Fruit fly (Drosophila melanogaster): ENCODE results near the gene Dnah3.

Gene Dnah3

dm6 chr3L:4836353-4836752 lies 24.7 kb upstream of the Dnah3 start (continued):
- TF ChIP-seq CG9139 (GFP tag; optimal IDR thresholded peaks at IDR 0.05), result peak; percentile 61
- peak; percentile 55 for TF ChIP-seq CG6276 (GFP tag; optimal IDR thresholded peaks at IDR 0.05)
- peak; percentile 67 for TF ChIP-seq CG7368 (GFP tag; optimal IDR thresholded peaks at IDR 0.05)
- peak; percentile 76 for TF ChIP-seq CG3032 (tag; optimal IDR thresholded peaks at IDR 0.05)
- peak; percentile 60 for TF ChIP-seq esn (GFP tag; optimal IDR thresholded peaks at IDR 0.05)
- TF ChIP-seq CG8632 (GFP tag; optimal IDR thresholded peaks at IDR 0.05), result peak; percentile 72
- TF ChIP-seq fd59A (GFP tag; optimal IDR thresholded peaks at IDR 0.05), result peak; percentile 74
- peak; percentile 59 for TF ChIP-seq OdsH (GFP tag; optimal IDR thresholded peaks at IDR 0.05)
- TF ChIP-seq Hr39 (GFP tag; optimal IDR thresholded peaks at IDR 0.05), result peak; percentile 51
- no peak for TF ChIP-seq fkh (GFP tag; optimal IDR thresholded peaks at IDR 0.05)
- peak; percentile 65 for TF ChIP-seq CG8119 (GFP tag; IDR thresholded peaks at IDR 0.05)
- TF ChIP-seq CG11762 (GFP tag; optimal IDR thresholded peaks at IDR 0.05; ENCODE audit: insufficient read depth), result peak; percentile 67
- TF ChIP-seq dsx (GFP tag; optimal IDR thresholded peaks at IDR 0.05; ENCODE audit: poor library complexity, severe bottlenecking), result peak; percentile 81
- peak; percentile 83 for TF ChIP-seq CG10669 (GFP tag; optimal IDR thresholded peaks at IDR 0.05)
- peak; percentile 23 for TF ChIP-seq Ets21C (GFP tag; optimal IDR thresholded peaks at IDR 0.05)
- peak; percentile 35 for TF ChIP-seq Lpt (GFP tag; optimal IDR thresholded peaks at IDR 0.05)
- peak; percentile 65 for TF ChIP-seq Hr4 (GFP tag; optimal IDR thresholded peaks at IDR 0.05)
- peak; percentile 67 for TF ChIP-seq CG16779 (tag; optimal IDR thresholded peaks at IDR 0.05)
- peak; percentile 86 for TF ChIP-seq CG1621 (tag; optimal IDR thresholded peaks at IDR 0.05)
- peak; percentile 84 for TF ChIP-seq CG6163 (GFP tag; IDR thresholded peaks at IDR 0.05)
- TF ChIP-seq acj6 (GFP tag; optimal IDR thresholded peaks at IDR 0.05), result peak; percentile 70
- peak; percentile 43 to 75 for TF ChIP-seq salr (GFP tag; optimal IDR thresholded peaks at IDR 0.05)
- TF ChIP-seq Sox102F (GFP tag; optimal IDR thresholded peaks at IDR 0.05), result no peak
- TF ChIP-seq CG10631 (GFP tag; optimal IDR thresholded peaks at IDR 0.05), result peak; percentile 61
- TF ChIP-seq CG15336 (GFP tag; IDR thresholded peaks at IDR 0.05), result peak; percentile 58

dm6 chr3L:4840039-4840939 lies 20.8 kb upstream of the Dnah3 start, which contains the start of gene CG13707:
TSS of gene CG13707 (minus strand) at chr3L:4840108.
- no peak for TF ChIP-seq lz (GFP tag; optimal IDR thresholded peaks at IDR 0.05)
- peak; percentile 56 for TF ChIP-seq Eip78C (GFP tag)
- no peak for TF ChIP-seq CG6792 (GFP tag; optimal IDR thresholded peaks at IDR 0.05)
- no peak for TF ChIP-seq Sox15 (GFP tag; optimal IDR thresholded peaks at IDR 0.05)
- no peak for TF ChIP-seq acj6 (GFP tag; optimal IDR thresholded peaks at IDR 0.05)
- no peak for TF ChIP-seq Ets96B (tag; optimal IDR thresholded peaks at IDR 0.05)
- TF ChIP-seq Blimp-1 (GFP tag; optimal IDR thresholded peaks at IDR 0.05), result no peak
- TF ChIP-seq CG3919 (GFP tag; optimal IDR thresholded peaks at IDR 0.05), result peak; percentile 4
- no peak for TF ChIP-seq Smox (GFP tag; optimal IDR thresholded peaks at IDR 0.05)
- TF ChIP-seq CG7368 (GFP tag; optimal IDR thresholded peaks at IDR 0.05), result no peak
- TF ChIP-seq eg (GFP tag; IDR thresholded peaks at IDR 0.05), result peak; percentile 32; the same call in 1 of the 3 replicates
- TF ChIP-seq CG8632 (GFP tag; optimal IDR thresholded peaks at IDR 0.05), result no peak
- peak in 1 of 2 experiments; percentile 4 for TF ChIP-seq ss (GFP tag; optimal IDR thresholded peaks at IDR 0.05)
- TF ChIP-seq fd59A (GFP tag; optimal IDR thresholded peaks at IDR 0.05), result no peak
- TF ChIP-seq Eip93F (GFP tag; optimal IDR thresholded peaks at IDR 0.05), result no peak
- no peak for TF ChIP-seq fkh (GFP tag; optimal IDR thresholded peaks at IDR 0.05)
- peak; percentile 58 for TF ChIP-seq svp (GFP tag)
- no peak for TF ChIP-seq esn (GFP tag; optimal IDR thresholded peaks at IDR 0.05)
- TF ChIP-seq CG6854 (GFP tag; optimal IDR thresholded peaks at IDR 0.05), result peak; percentile 18

Measured in whole organism, prepupa.